Fruit fly (Drosophila melanogaster): ENCODE measurements around the gene alpha-Man-Ib.
A peak's percentile ranks its signal among the peaks of the same experiment; 100 is the strongest.

alpha-Man-Ib gene

dm6 chr3R:29063207-29063920, 49.3 kb downstream of the alpha-Man-Ib start (continued):
- TF ChIP-seq sim (GFP tag; IDR thresholded peaks at IDR 0.05) (no peak), CG30431 (GFP tag; optimal IDR thresholded peaks at IDR 0.05) (peak; percentile 13), CG15073 (GFP tag; optimal IDR thresholded peaks at IDR 0.05) (no peak), ems (GFP tag; optimal IDR thresholded peaks at IDR 0.05) (peak; percentile 4), CG3065 (GFP tag; optimal IDR thresholded peaks at IDR 0.05) (no peak), shn (GFP tag; optimal IDR thresholded peaks at IDR 0.05) (peak; percentile 56), CG2202 (tag; optimal IDR thresholded peaks at IDR 0.05) (no peak), CG33557 (GFP tag; optimal IDR thresholded peaks at IDR 0.05) (peak; percentile 52), nerfin-2 (GFP tag; IDR thresholded peaks at IDR 0.05; ENCODE audit: partially characterized antibody) (no peak), D19B (GFP tag; optimal IDR thresholded peaks at IDR 0.05) (peak; percentile 70), lmd (GFP tag; IDR thresholded peaks at IDR 0.05) (no peak), CG4617 (GFP tag; optimal IDR thresholded peaks at IDR 0.05; ENCODE audit: borderline replicate concordance) (peak; percentile 77), CG14860 (GFP tag; IDR thresholded peaks at IDR 0.05; ENCODE audit: partially characterized antibody) (no peak), fd96Cb (tag; optimal IDR thresholded peaks at IDR 0.05) (peak; percentile 75), kay (GFP tag; optimal IDR thresholded peaks at IDR 0.05) (no peak), CG14441 (GFP tag; IDR thresholded peaks at IDR 0.05) (no peak), Dll (GFP tag; IDR thresholded peaks at IDR 0.05; ENCODE audit: partially characterized antibody) (no peak), CG17385 (GFP tag; optimal IDR thresholded peaks at IDR 0.05) (peak; percentile 74), chn (GFP tag; optimal IDR thresholded peaks at IDR 0.05) (peak; percentile 34), Dp (GFP tag; optimal IDR thresholded peaks at IDR 0.05) (peak; percentile 18), CG10565 (GFP tag; optimal IDR thresholded peaks at IDR 0.05) (no peak), odd (GFP tag; optimal IDR thresholded peaks at IDR 0.05) (peak; percentile 64), bab2 (GFP tag; optimal IDR thresholded peaks at IDR 0.05) (peak; percentile 52), CG16863 (GFP tag; optimal IDR thresholded peaks at IDR 0.05) (peak; percentile 56), pum (GFP tag; optimal IDR thresholded peaks at IDR 0.05) (no peak), CG4707 (GFP tag; optimal IDR thresholded peaks at IDR 0.05) (no peak), CG17612 (GFP tag; IDR thresholded peaks at IDR 0.05) (no peak), CG10274 (GFP tag; optimal IDR thresholded peaks at IDR 0.05) (peak; percentile 21), Rx (GFP tag; IDR thresholded peaks at IDR 0.05) (no peak), CG10147 (GFP tag; optimal IDR thresholded peaks at IDR 0.05) (peak; percentile 73), CG9817 (tag; optimal IDR thresholded peaks at IDR 0.05) (peak; percentile 85), bigmax (GFP tag; optimal IDR thresholded peaks at IDR 0.05) (no peak), dm (GFP tag; optimal IDR thresholded peaks at IDR 0.05) (peak; percentile 14), gfzf (GFP tag; optimal IDR thresholded peaks at IDR 0.05) (peak; percentile 19), CG15601 (tag; optimal IDR thresholded peaks at IDR 0.05) (peak; percentile 61), MTF-1 (GFP tag; optimal IDR thresholded peaks at IDR 0.05; ENCODE audit: borderline replicate concordance) (no peak), bcd (GFP tag; optimal IDR thresholded peaks at IDR 0.05) (peak; percentile 70), sc (optimal IDR thresholded peaks at IDR 0.05) (no peak), sc (GFP tag; optimal IDR thresholded peaks at IDR 0.05) (peak; percentile 63), D (optimal IDR thresholded peaks at IDR 0.05) (no peak), D (GFP tag; optimal IDR thresholded peaks at IDR 0.05) (peak; percentile 55), CG13296 (GFP tag; optimal IDR thresholded peaks at IDR 0.05) (peak; percentile 63), Dek (tag; optimal IDR thresholded peaks at IDR 0.05) (peak; percentile 76), bowl (GFP tag; IDR thresholded peaks at IDR 0.05) (no peak), CG6272 (GFP tag; IDR thresholded peaks at IDR 0.05) (peak; percentile 79), CG7987 (GFP tag; optimal IDR thresholded peaks at IDR 0.05) (peak; percentile 33), dimm (GFP tag; IDR thresholded peaks at IDR 0.05) (no peak), jing (GFP tag; optimal IDR thresholded peaks at IDR 0.05) (peak; percentile 17), CG17829 (tag; optimal IDR thresholded peaks at IDR 0.05) (peak; percentile 77), z (GFP tag; IDR thresholded peaks at IDR 0.05) (no peak)
